Worm (Caenorhabditis elegans) whole organism, midembryonic: ENCODE data around the gene F13A7.7.

Experiments used
- T22C8.4 ChIP-seq: fragments of 200-800 bp; sonication (Bioruptor generic); IDR thresholded peaks from 2 replicates; pipeline ENCODE4 v1.3.6; 2022; ENCODE audit warnings: missing genetic modification characterization, missing compliant biosample characterization
- cog-1 ChIP-seq: sonication (generic microtip); optimal IDR thresholded peaks from 2 replicates; lab custom pipeline; 2016; ENCODE audit warnings: missing genetic modification characterization, missing compliant biosample characterization
- flt-1 ChIP-seq: fragments of 200-800 bp; sonication (Bioruptor generic); IDR thresholded peaks from 2 replicates; pipeline ENCODE4 v1.3.6; 2022; ENCODE audit warnings: missing genetic modification characterization, missing compliant biosample characterization
- klf-2 ChIP-seq: fragments of 200-800 bp; sonication (Bioruptor generic); conservative IDR thresholded peaks from 2 replicates; pipeline ENCODE4 v1.3.6; 2022; ENCODE audit warnings: missing genetic modification reagents, missing genetic modification characterization, missing compliant biosample characterization
- med-1 ChIP-seq: sonication (generic microtip); optimal IDR thresholded peaks from 2 replicates; lab custom pipeline; 2017; ENCODE audit warnings: missing genetic modification characterization, mild to moderate bottlenecking, missing compliant biosample characterization, antibody characterized with exemption, missing genetic modification reagents; ENCODE audit not compliant: insufficient read depth
- ref-1 ChIP-seq: fragments of 200-800 bp; sonication (Bioruptor generic); conservative IDR thresholded peaks from 2 replicates; pipeline ENCODE4 v1.3.6; 2022; ENCODE audit warnings: missing genetic modification reagents, missing genetic modification characterization, missing compliant biosample characterization
- tab-1 ChIP-seq: fragments of 200-800 bp; sonication (Bioruptor generic); IDR thresholded peaks from 2 replicates; pipeline ENCODE4 v1.3.6; 2022; ENCODE audit warnings: missing genetic modification characterization, missing compliant biosample characterization
- ztf-23 ChIP-seq: fragments of 200-800 bp; sonication (Bioruptor generic); IDR thresholded peaks from 2 replicates; pipeline ENCODE4 v1.3.6; 2022; ENCODE audit warnings: missing genetic modification reagents, missing genetic modification characterization, missing compliant biosample characterization
- ztf-29 ChIP-seq: fragments of 200-800 bp; sonication (Bioruptor generic); IDR thresholded peaks from 2 replicates; pipeline ENCODE4 v1.3.6; 2022; ENCODE audit warnings: missing genetic modification reagents, missing genetic modification characterization, missing compliant biosample characterization

F13A7.7 gene

DNA sequence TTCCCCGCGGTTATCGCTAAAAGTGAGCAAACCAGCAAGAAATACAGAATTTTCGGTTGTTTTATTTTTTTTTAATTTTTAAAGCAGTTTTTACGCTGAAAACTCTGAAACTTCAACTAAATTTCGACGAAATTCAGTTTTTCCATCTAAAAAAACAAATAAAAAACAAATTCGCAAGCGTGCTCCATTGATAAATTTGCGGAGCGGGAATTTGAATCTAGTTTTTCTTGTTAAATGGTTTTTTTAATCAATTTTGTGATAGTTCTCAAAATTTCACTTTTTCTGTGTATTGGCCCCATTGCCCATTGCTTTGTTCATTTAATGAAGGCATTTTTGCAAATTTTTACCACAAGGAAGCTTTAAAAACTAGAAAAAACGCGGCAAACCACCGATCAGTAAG lies 26.8 kb downstream of the F13A7.7 start:
- no peak for TF ChIP-seq ztf-29 (GFP tag; lab: Robert Waterston, UW)
- no peak for TF ChIP-seq T22C8.4 (GFP tag; lab: Robert Waterston, UW)
- TF ChIP-seq cog-1 (tag; lab: Kevin White, UChicago): no peak
- TF ChIP-seq flt-1: no peak
- no peak for TF ChIP-seq ref-1 (GFP tag; lab: Robert Waterston, UW)
- TF ChIP-seq klf-2 (GFP tag; lab: Robert Waterston, UW): no peak
- TF ChIP-seq ztf-23: no peak
- TF ChIP-seq med-1: no peak
- TF ChIP-seq tab-1 (GFP tag; lab: Robert Waterston, UW): no peak

- TF ChIP-seq cog-1 (tag; lab: Kevin White, UChicago) (peak; percentile 71), tab-1 (GFP tag; lab: Robert Waterston, UW) (no peak), ztf-29 (GFP tag; lab: Robert Waterston, UW) (no peak), flt-1 (peak; percentile 79), med-1 (no peak), klf-2 (GFP tag; lab: Robert Waterston, UW) (no peak), T22C8.4 (GFP tag; lab: Robert Waterston, UW) (no peak), ref-1 (GFP tag; lab: Robert Waterston, UW) (no peak), ztf-23 (no peak)
These were observed 27.7 kb downstream of the F13A7.7 start for ce11 chrV:16355941-16356340.

- TF ChIP-seq klf-2 (GFP tag; lab: Robert Waterston, UW) (no peak), tab-1 (GFP tag; lab: Robert Waterston, UW) (no peak), ztf-29 (GFP tag; lab: Robert Waterston, UW) (no peak), ref-1 (GFP tag; lab: Robert Waterston, UW) (no peak), med-1 (no peak), cog-1 (tag; lab: Kevin White, UChicago) (no peak), ztf-23 (no peak), flt-1 (no peak), T22C8.4 (GFP tag; lab: Robert Waterston, UW) (no peak)
These were observed 29.0 kb downstream of the F13A7.7 start for ce11 chrV:16354675-16355074.

DNA sequence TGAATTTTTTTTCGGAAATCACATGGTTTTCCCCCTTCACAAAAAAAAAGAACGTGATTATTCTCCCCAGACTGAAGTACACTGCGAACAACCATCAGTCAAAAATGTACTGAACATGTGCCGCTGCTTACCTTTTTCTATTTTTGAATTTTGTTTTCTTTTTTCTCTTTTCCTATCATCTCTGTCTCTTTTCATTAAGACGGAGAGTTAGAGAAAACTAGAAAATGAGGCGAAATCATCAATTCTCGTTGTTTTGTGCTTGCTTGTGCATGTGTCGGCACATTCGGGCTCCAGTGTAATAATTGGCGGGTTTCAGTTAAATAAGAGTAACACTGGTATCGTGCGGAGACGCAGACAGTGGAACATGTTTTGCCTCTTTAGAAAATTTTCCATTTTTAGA lies 31.3 kb downstream of the F13A7.7 start:
- no peak for TF ChIP-seq klf-2 (GFP tag; lab: Robert Waterston, UW)
- no peak for TF ChIP-seq tab-1 (GFP tag; lab: Robert Waterston, UW)
- TF ChIP-seq ref-1 (GFP tag; lab: Robert Waterston, UW): no peak
- no peak for TF ChIP-seq ztf-23
- TF ChIP-seq ztf-29 (GFP tag; lab: Robert Waterston, UW): no peak
- no peak for TF ChIP-seq T22C8.4 (GFP tag; lab: Robert Waterston, UW)
- no peak for TF ChIP-seq flt-1
- no peak for TF ChIP-seq cog-1 (tag; lab: Kevin White, UChicago)
- no peak for TF ChIP-seq med-1

ce11 chrV:16351757-16352156 lies 31.9 kb downstream of the F13A7.7 start:
- no peak for TF ChIP-seq cog-1 (tag; lab: Kevin White, UChicago)
- TF ChIP-seq klf-2 (GFP tag; lab: Robert Waterston, UW): no peak
- TF ChIP-seq med-1: no peak
- no peak for TF ChIP-seq ztf-23
- TF ChIP-seq ztf-29 (GFP tag; lab: Robert Waterston, UW): no peak
- no peak for TF ChIP-seq T22C8.4 (GFP tag; lab: Robert Waterston, UW)
- TF ChIP-seq flt-1: no peak

DNA sequence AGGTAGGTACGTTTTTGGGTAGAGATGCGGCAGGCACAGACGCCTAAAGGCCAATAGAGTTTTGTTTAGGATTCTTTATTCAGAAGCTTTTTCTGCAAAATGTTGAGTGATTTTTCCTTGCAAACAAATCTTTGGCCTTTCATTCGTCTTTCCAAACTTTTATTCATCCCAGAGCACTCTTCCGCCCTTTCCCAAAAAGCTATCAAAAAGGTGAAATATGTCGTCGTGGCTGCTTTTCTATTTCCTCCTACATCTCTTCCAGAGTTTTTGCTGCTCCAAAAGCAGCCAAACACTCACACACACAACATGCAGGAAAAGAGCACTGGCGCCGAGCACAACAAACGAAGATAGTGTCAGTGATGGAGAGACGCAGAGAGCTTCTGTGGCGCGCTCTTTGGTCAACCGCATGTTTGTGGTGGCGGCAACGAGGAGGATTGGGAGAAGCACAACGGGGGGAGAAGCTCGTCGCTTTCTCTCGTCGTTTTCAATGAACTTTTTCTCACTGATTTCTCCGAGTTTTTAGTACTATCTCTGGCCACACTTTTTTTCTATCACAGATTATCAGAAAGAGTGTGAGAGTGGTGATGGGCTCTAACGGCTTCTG lies 32.8 kb downstream of the F13A7.7 start:
- TF ChIP-seq T22C8.4 (GFP tag; lab: Robert Waterston, UW): no peak
- TF ChIP-seq ztf-23: no peak
- TF ChIP-seq tab-1 (GFP tag; lab: Robert Waterston, UW): no peak
- TF ChIP-seq flt-1: no peak
- no peak for TF ChIP-seq klf-2 (GFP tag; lab: Robert Waterston, UW)
- no peak for TF ChIP-seq med-1
- no peak for TF ChIP-seq ztf-29 (GFP tag; lab: Robert Waterston, UW)
- TF ChIP-seq cog-1 (tag; lab: Kevin White, UChicago): no peak
- TF ChIP-seq ref-1 (GFP tag; lab: Robert Waterston, UW): no peak

DNA sequence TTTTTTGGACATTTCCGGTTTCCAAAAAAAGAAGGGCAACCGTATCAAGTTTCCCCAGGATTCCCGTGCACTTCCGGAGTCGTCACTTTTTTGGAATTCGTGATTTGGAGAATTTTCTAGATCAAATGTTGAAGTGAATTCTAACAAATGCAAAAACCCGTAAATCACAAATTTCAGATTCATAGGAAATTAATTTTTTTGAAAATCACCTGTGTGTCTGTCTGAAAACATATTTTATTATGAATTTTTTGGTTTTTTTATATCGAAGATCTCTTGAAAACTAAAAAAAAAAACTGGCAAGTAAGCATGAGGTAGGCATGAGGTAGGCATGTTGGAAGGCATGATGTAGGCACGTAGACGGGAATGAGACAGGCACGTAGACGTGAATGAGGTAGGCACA lies 33.6 kb downstream of the F13A7.7 start:
- TF ChIP-seq ztf-23 (no peak), cog-1 (tag; lab: Kevin White, UChicago) (no peak), med-1 (no peak), tab-1 (GFP tag; lab: Robert Waterston, UW) (no peak), flt-1 (no peak), ztf-29 (GFP tag; lab: Robert Waterston, UW) (no peak), T22C8.4 (GFP tag; lab: Robert Waterston, UW) (no peak), klf-2 (GFP tag; lab: Robert Waterston, UW) (no peak), ref-1 (GFP tag; lab: Robert Waterston, UW) (no peak)

ce11 chrV:16346406-16347108 lies 37.1 kb downstream of the F13A7.7 start, which contains the start of the genes W08G11.5 and W08G11.1:
TSS of gene W08G11.5 (minus strand) at chrV:16346506.
TSS of gene W08G11.1 (plus strand) at chrV:16347058.
- TF ChIP-seq ref-1 (GFP tag; lab: Robert Waterston, UW) (no peak), tab-1 (GFP tag; lab: Robert Waterston, UW) (no peak), flt-1 (no peak), cog-1 (tag; lab: Kevin White, UChicago) (no peak), med-1 (no peak), ztf-29 (GFP tag; lab: Robert Waterston, UW) (no peak), T22C8.4 (GFP tag; lab: Robert Waterston, UW) (no peak), ztf-23 (no peak), klf-2 (GFP tag; lab: Robert Waterston, UW) (no peak)

DNA sequence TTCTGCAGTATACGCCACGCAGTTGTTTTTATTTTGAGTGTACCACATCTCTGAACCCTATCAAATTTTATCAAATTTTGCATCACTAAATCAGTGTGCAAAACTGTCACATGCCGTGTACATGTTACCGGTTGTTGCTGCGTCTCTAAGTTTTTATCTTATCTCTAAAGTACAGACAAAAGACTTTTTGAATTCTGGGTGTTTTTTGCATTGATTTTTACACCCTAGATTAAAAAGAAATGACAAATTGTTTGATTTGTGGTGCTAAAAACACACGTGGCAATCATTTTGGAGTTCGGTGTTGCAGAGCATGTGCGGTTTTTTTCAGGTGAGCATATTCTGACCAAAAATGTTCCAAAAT lies 41.4 kb downstream of the F13A7.7 start, which contains the start of gene nhr-193:
TSS of gene nhr-193 (plus strand) at position 51 of the 361 bp plus-strand sequence.
- TF ChIP-seq ztf-29 (GFP tag; lab: Robert Waterston, UW) (no peak), tab-1 (GFP tag; lab: Robert Waterston, UW) (no peak), cog-1 (tag; lab: Kevin White, UChicago) (no peak), T22C8.4 (GFP tag; lab: Robert Waterston, UW) (no peak), med-1 (no peak), ref-1 (GFP tag; lab: Robert Waterston, UW) (no peak), ztf-23 (no peak), klf-2 (GFP tag; lab: Robert Waterston, UW) (no peak), flt-1 (no peak)
